Worm (Caenorhabditis elegans): ENCODE results near the gene F59E12.15.

Gene F59E12.15

DNA sequence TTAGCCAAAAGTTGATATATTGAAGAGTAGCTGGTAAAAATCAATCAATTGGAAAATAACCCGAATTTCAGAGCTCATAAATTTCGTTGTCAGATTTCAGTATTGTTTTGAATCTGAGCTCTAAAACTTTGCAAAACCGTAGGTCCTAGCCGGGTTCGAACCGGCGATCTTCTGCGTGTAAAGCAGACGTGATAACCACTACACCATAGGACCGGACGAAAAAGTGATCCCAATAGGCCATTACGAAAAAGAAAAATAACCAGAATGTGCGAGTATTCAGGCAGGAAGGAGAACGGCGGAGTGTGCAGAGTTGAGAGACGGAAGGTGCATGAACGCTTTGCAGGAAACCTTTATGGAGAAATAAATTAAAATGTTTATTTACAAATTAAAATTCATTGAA lies 51.1 kb downstream of the F59E12.15 start (continued):
- peak; percentile 50 for TF ChIP-seq athp-1 (tag; optimal IDR thresholded peaks at IDR 0.05)
- no peak for TF ChIP-seq xnd-1 (tag; optimal IDR thresholded peaks at IDR 0.05)
- no peak for TF ChIP-seq bed-1 (GFP tag; IDR thresholded peaks at IDR 0.05)
- TF ChIP-seq nhr-120 (GFP tag; IDR thresholded peaks at IDR 0.05) = no peak
- TF ChIP-seq lir-1 (GFP tag; conservative IDR thresholded peaks at IDR 0.05) = no peak
- no peak for TF ChIP-seq rcor-1 (GFP tag; IDR thresholded peaks at IDR 0.05)
- 0 out of 2 replicates have a peak, but pooled peaks have one; percentile 30 for TF ChIP-seq aptf-2 (GFP tag; conservative IDR thresholded peaks at IDR 0.05)
- TF ChIP-seq attf-3 (GFP tag; conservative IDR thresholded peaks at IDR 0.05) = 0 out of 2 replicates have a peak, but pooled peaks have one; percentile 13
- TF ChIP-seq madf-10 (tag; optimal IDR thresholded peaks at IDR 0.05) = peak; percentile 1
- no peak for TF ChIP-seq pbrm-1 (GFP tag; IDR thresholded peaks at IDR 0.05)
- TF ChIP-seq gei-17 (GFP tag; optimal IDR thresholded peaks at IDR 0.05) = no peak
- 0 out of 2 replicates have a peak, but pooled peaks have one; percentile 26 for TF ChIP-seq D2030.7 (GFP tag; IDR thresholded peaks at IDR 0.05)
- peak; percentile 71 for TF ChIP-seq hmg-1.2 (GFP tag; IDR thresholded peaks at IDR 0.05)
- TF ChIP-seq lsy-27 (tag; optimal IDR thresholded peaks at IDR 0.05; ENCODE audit: borderline replicate concordance, insufficient read depth) = no peak
- TF ChIP-seq K12H6.12 (tag; optimal IDR thresholded peaks at IDR 0.05) = no peak
- TF ChIP-seq attf-5 (GFP tag; optimal IDR thresholded peaks at IDR 0.05) = peak; percentile 30
- TF ChIP-seq ceh-100 (GFP tag; IDR thresholded peaks at IDR 0.05) = peak; percentile 53; the same call in 1 of the 2 replicates
- peak; percentile 24 for TF ChIP-seq T07F8.4 (tag; optimal IDR thresholded peaks at IDR 0.05)
- TF ChIP-seq cebp-2 (GFP tag; IDR thresholded peaks at IDR 0.05) = peak; percentile 60; the same call in 1 of the 2 replicates
- no peak for TF ChIP-seq ztf-3 (GFP tag; optimal IDR thresholded peaks at IDR 0.05)
- TF ChIP-seq bed-2 (GFP tag; IDR thresholded peaks at IDR 0.05) = no peak
- TF ChIP-seq F39B2.1 (GFP tag; IDR thresholded peaks at IDR 0.05) = no peak
- TF ChIP-seq snpc-1.1 (tag; optimal IDR thresholded peaks at IDR 0.05; ENCODE audit: insufficient read depth) = no peak
- peak; percentile 15 for TF ChIP-seq B0035.1 (tag; optimal IDR thresholded peaks at IDR 0.05)
- TF ChIP-seq B0336.3 (GFP tag; IDR thresholded peaks at IDR 0.05) = 0 out of 2 replicates have a peak, but pooled peaks have one; percentile 28
- peak; percentile 56 for TF ChIP-seq mes-4 (tag; optimal IDR thresholded peaks at IDR 0.05)
- TF ChIP-seq snpc-4 (GFP tag; optimal IDR thresholded peaks at IDR 0.05) = peak; percentile 54
- TF ChIP-seq snpc-4 (tag; optimal IDR thresholded peaks at IDR 0.05) = peak; percentile 25 to 86 (median 70)
- TF ChIP-seq sdz-38 (tag; optimal IDR thresholded peaks at IDR 0.05) = no peak
- TF ChIP-seq ceh-58 (GFP tag; IDR thresholded peaks at IDR 0.05) = no peak
- no peak for TF ChIP-seq F57C9.4 (tag; optimal IDR thresholded peaks at IDR 0.05)
- TF ChIP-seq ama-1 (optimal IDR thresholded peaks at IDR 0.05) = no peak
- TF ChIP-seq ama-1 (GFP tag; optimal IDR thresholded peaks at IDR 0.05) = peak; percentile 9 to 73
- TF ChIP-seq die-1 (tag; optimal IDR thresholded peaks at IDR 0.05) = peak; percentile 69
- TF ChIP-seq ztf-26 (tag; optimal IDR thresholded peaks at IDR 0.05) = peak; percentile 7
- no peak for TF ChIP-seq madf-3 (GFP tag; IDR thresholded peaks at IDR 0.05)
- peak; percentile 99 for TF ChIP-seq tbp1 (GFP tag; optimal IDR thresholded peaks at IDR 0.05)
- TF ChIP-seq snpc-3.4 (tag; optimal IDR thresholded peaks at IDR 0.05) = peak; percentile 22
- no peak for TF ChIP-seq hmg-20 (GFP tag; IDR thresholded peaks at IDR 0.05)
- no peak for TF ChIP-seq sea-2 (GFP tag; IDR thresholded peaks at IDR 0.05)
- TF ChIP-seq F10E7.11 (tag; optimal IDR thresholded peaks at IDR 0.05) = no peak
- no peak for TF ChIP-seq zfh-2 (GFP tag; conservative IDR thresholded peaks at IDR 0.05)
- TF ChIP-seq hlh-26 (GFP tag; conservative IDR thresholded peaks at IDR 0.05) = no peak
- TF ChIP-seq dpff-1 (tag; optimal IDR thresholded peaks at IDR 0.05) = no peak
- no peak for TF ChIP-seq atf-7 (tag; optimal IDR thresholded peaks at IDR 0.05)
- TF ChIP-seq madf-6 (GFP tag; IDR thresholded peaks at IDR 0.05) = no peak
- TF ChIP-seq aptf-3 (GFP tag; IDR thresholded peaks at IDR 0.05) = no peak
- TF ChIP-seq F23B12.7 (tag; optimal IDR thresholded peaks at IDR 0.05; ENCODE audit: insufficient read depth) = peak; percentile 81
- no peak for TF ChIP-seq fkh-3 (tag; optimal IDR thresholded peaks at IDR 0.05)
- TF ChIP-seq Y79H2A.3 (GFP tag; conservative IDR thresholded peaks at IDR 0.05) = no peak
